Worm (Caenorhabditis elegans): ENCODE data around the gene tag-343.
A peak's percentile ranks its signal among the peaks of the same experiment; 100 is the strongest.

tag-343 gene

DNA sequence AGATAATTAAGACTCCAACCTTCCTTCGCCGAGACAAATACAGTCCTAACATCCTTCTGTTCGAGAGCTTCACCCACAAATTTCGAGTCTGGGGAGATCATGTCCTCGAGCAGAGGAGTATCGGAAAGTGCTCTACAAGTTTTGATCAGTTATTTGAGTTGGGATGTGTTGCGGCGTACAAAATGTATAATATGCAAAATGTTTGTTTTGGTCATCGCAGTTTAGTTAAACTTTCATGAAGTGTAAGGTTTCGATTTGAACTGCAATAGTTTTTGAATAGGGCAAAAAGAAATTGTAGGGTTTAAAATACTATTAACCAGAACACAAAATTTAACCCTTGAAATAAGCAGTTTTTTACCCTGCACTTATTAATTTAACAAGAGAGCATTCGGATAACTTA lies at the start of gene tag-343:
tag-343 (minus strand) TSS at position 101 of the 400 bp plus-strand sequence.
- no peak for TF ChIP-seq dao-5 (tag; optimal IDR thresholded peaks at IDR 0.05)
- no peak for TF ChIP-seq him-1 (tag; optimal IDR thresholded peaks at IDR 0.05)
- TF ChIP-seq W03F9.2 (tag; optimal IDR thresholded peaks at IDR 0.05), result no peak

- TF ChIP-seq him-1 (tag; optimal IDR thresholded peaks at IDR 0.05) (no peak), dao-5 (tag; optimal IDR thresholded peaks at IDR 0.05) (no peak)
Observed at ce11 chrX:16721930-16722329, 47.4 kb upstream of the tag-343 start.

DNA sequence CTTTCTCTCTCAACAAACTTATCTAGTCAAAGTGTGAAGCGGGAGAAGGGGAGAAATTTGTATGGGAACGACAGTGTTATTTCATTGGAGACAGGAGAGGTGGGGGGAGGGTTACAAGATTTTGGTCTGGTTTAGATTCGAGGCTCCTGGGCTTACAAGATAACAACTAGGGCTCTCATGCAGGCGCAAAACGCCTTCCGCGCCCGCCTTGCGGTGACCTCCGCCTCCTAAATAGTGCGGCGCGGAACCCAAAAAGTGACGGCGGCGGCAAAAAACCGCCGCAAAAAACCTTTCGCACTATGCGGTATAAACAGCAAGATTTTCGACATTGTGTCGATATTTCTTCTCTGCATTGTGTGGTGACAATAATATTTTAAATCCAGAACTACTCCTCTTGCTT lies 41.4 kb upstream of the tag-343 start:
- TF ChIP-seq him-1 (tag; optimal IDR thresholded peaks at IDR 0.05), result no peak
- no peak for TF ChIP-seq W03F9.2 (tag; optimal IDR thresholded peaks at IDR 0.05)
- no peak for TF ChIP-seq dao-5 (tag; optimal IDR thresholded peaks at IDR 0.05)

DNA sequence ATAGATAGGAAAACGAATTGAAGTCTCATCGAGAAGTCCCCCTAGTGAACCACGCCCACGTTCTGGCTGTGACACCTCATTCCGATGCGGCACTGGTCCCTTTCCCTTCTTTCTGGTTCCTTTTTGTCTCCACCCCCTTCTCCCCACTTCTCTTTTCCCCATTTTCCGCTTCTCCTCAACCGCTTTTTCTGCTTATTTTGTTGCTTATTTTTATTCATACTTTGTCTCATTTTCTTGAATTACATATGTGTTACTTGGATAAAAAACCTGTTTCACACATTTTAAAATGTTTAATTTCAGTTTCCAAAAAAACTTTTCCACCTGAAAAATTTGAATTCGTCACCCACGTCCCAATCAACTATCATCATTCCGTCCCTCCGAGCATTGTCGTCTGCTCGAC lies 36.8 kb upstream of the tag-343 start, which contains the start of gene lgc-53:
lgc-53 (plus strand) TSS at position 301 of the 400 bp plus-strand sequence.
- no peak for TF ChIP-seq dao-5 (tag; optimal IDR thresholded peaks at IDR 0.05)
- no peak for TF ChIP-seq him-1 (tag; optimal IDR thresholded peaks at IDR 0.05)
- TF ChIP-seq W03F9.2 (tag; optimal IDR thresholded peaks at IDR 0.05), result no peak

- no peak for TF ChIP-seq him-1 (tag; optimal IDR thresholded peaks at IDR 0.05)
- no peak for TF ChIP-seq dao-5 (tag; optimal IDR thresholded peaks at IDR 0.05)
- TF ChIP-seq W03F9.2 (tag; optimal IDR thresholded peaks at IDR 0.05), result no peak
Observed at ce11 chrX:16705607-16706006, 31.1 kb upstream of the tag-343 start.

ce11 chrX:16704086-16704485 lies 29.6 kb upstream of the tag-343 start:
- TF ChIP-seq dao-5 (tag; optimal IDR thresholded peaks at IDR 0.05), result no peak
- TF ChIP-seq him-1 (tag; optimal IDR thresholded peaks at IDR 0.05), result no peak
- TF ChIP-seq W03F9.2 (tag; optimal IDR thresholded peaks at IDR 0.05), result no peak

- no peak for TF ChIP-seq dao-5 (tag; optimal IDR thresholded peaks at IDR 0.05)
- no peak for TF ChIP-seq him-1 (tag; optimal IDR thresholded peaks at IDR 0.05)
- TF ChIP-seq W03F9.2 (tag; optimal IDR thresholded peaks at IDR 0.05), result no peak
Observed at ce11 chrX:16702232-16702631, 27.7 kb upstream of the tag-343 start, which contains the start of gene F22H10.1. TSS of gene F22H10.1 (plus strand) at chrX:16702442.

ce11 chrX:16698074-16698473 lies 23.5 kb upstream of the tag-343 start:
- TF ChIP-seq dao-5 (tag; optimal IDR thresholded peaks at IDR 0.05) (no peak), him-1 (tag; optimal IDR thresholded peaks at IDR 0.05) (no peak), W03F9.2 (tag; optimal IDR thresholded peaks at IDR 0.05) (no peak)

- TF ChIP-seq him-1 (tag; optimal IDR thresholded peaks at IDR 0.05), result no peak
- no peak for TF ChIP-seq W03F9.2 (tag; optimal IDR thresholded peaks at IDR 0.05)
- TF ChIP-seq dao-5 (tag; optimal IDR thresholded peaks at IDR 0.05), result no peak
Observed at ce11 chrX:16696822-16697221, 22.3 kb upstream of the tag-343 start.

- no peak for TF ChIP-seq dao-5 (tag; optimal IDR thresholded peaks at IDR 0.05)
- TF ChIP-seq him-1 (tag; optimal IDR thresholded peaks at IDR 0.05), result no peak
- no peak for TF ChIP-seq W03F9.2 (tag; optimal IDR thresholded peaks at IDR 0.05)
Observed at ce11 chrX:16695184-16695583, 20.7 kb upstream of the tag-343 start.

DNA sequence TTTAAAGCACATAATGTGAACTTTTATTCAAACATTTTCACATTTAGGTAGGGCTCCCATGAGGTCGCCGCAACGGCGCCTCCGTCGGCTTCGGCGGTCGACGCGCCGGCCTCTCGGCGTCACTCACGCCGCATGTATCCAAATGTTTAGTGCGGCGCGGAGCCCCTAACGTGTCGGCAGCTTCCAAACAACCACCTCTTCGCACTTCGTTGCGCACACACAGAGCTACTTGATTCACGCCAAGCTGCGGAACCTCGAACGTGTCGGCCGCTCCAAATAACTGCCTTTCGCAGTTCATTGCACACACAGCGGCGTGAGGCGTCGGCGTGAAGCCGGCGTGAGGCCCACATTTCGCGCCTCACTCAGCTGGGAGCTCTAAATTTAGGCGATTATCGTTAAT lies 16.5 kb upstream of the tag-343 start, which contains the start of gene F22H10.6:
F22H10.6 (minus strand) TSS at position 292 of the 400 bp plus-strand sequence.
- no peak for TF ChIP-seq him-1 (tag; optimal IDR thresholded peaks at IDR 0.05)
- TF ChIP-seq W03F9.2 (tag; optimal IDR thresholded peaks at IDR 0.05), result no peak
- no peak for TF ChIP-seq dao-5 (tag; optimal IDR thresholded peaks at IDR 0.05)

DNA sequence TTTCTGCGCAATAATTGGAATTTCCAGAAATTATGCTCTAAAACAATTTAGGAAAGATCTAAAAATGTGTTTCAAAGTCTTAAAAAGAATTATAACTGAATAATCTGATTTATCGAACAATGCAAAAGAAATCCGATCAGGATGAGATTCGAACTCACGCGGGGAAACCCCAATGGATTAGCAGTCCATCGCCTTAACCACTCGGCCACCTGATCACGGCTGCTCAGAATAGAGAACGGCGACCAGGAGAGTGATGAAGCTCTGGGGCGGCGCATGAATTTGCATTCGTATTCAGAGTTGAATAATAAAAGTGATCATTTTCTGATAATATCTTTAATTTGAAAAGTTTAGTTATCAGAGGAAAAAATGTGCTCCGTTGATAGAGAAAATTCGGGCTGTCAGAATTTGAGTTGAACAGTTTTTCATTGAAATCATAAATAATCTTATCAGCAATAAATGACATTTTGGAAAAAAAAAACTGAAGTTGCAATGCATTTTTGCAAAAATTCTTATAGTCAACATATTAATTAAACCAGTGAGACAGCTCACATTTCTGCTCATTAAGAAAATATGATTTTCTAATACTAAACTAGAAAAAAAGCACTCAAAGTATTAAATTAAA lies 15.4 kb upstream of the tag-343 start:
- TF ChIP-seq W03F9.2 (tag; optimal IDR thresholded peaks at IDR 0.05) (no peak), dao-5 (tag; optimal IDR thresholded peaks at IDR 0.05) (no peak), him-1 (tag; optimal IDR thresholded peaks at IDR 0.05) (no peak)

DNA sequence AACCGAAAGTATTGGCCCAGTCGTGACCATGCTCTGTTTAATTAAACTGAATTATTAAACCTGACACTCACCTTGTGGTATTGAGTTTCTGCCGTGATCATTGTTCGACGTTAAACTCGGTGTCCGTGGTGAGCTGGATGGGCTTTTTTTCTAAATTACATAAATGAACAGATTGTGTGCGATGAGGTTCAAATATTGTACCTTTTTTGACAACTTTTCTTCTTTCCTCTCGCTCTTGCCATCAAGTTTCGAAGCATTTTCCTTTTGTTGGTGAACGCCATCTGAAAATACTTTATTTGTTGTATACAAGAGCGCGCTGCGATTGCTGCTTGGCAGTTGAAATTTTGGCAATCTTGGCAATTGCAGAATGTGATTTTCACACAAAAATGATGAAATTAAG lies 13.4 kb upstream of the tag-343 start, which contains the start of gene F22H10.11:
F22H10.11 (minus strand) TSS at position 101 of the 400 bp plus-strand sequence.
- no peak for TF ChIP-seq him-1 (tag; optimal IDR thresholded peaks at IDR 0.05)

DNA sequence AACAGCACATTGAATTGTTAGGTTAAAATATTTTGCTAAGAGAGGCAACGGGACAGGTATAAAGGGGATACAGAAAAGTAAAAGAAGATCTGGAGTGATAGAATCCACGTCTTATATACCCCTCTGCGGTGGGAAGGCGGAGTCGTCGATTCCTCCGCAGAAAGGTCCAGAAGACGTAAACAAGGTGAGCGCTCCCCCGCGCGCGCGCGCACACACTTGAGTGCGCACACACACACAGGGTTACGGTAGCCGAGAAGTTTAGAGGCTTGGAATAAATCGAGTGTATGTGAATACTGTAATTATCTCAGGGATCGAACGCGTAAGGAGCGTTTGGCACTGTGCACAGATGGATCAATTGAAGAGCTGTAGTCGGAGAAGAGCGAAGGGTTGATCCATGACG lies 12.8 kb upstream of the tag-343 start:
- TF ChIP-seq him-1 (tag; optimal IDR thresholded peaks at IDR 0.05), result no peak

ce11 chrX:16681910-16682493 lies 7.5 kb upstream of the tag-343 start:
- TF ChIP-seq W03F9.2 (tag; optimal IDR thresholded peaks at IDR 0.05) (peak; percentile 96), dao-5 (tag; optimal IDR thresholded peaks at IDR 0.05) (peak; percentile 65), him-1 (tag; optimal IDR thresholded peaks at IDR 0.05) (peak; percentile 99)

Measured in whole organism, L4/young adult.